Fruit fly (Drosophila melanogaster) ovary, adult (tissue): ENCODE data around the gene cyr.

ENCODE experiments used
- CG17801 ChIP-seq: fragments of 200-800 bp; optimal IDR thresholded peaks from 2 replicates; lab custom pipeline; 2019; ENCODE audit warnings: missing biosample characterization, mild to moderate bottlenecking, missing genetic modification characterization, moderate library complexity; ENCODE audit not compliant: partially characterized antibody

The cyr gene

dm6 chrX:8135420-8135874, at the start of gene cyr, which contains the start of gene CG2120:
Gene cyr (minus strand): TSS chrX:8135713.
Gene CG2120 (plus strand): TSS chrX:8135824.
- no peak for TF ChIP-seq CG17801 (GFP tag; lab: Kevin White, UChicago)

dm6 chrX:8179858-8180257, 44.3 kb upstream of the cyr start:
- TF ChIP-seq CG17801 (GFP tag; lab: Kevin White, UChicago), result no peak

- no peak for TF ChIP-seq CG17801 (GFP tag; lab: Kevin White, UChicago)
Observed at dm6 chrX:8178989-8179388, 43.5 kb upstream of the cyr start.

dm6 chrX:8178165-8178955, 42.8 kb upstream of the cyr start, which contains the start of gene sdt:
Gene sdt (plus strand): TSS chrX:8178549.
- TF ChIP-seq CG17801 (GFP tag; lab: Kevin White, UChicago), result no peak

dm6 chrX:8177742-8178141, 42.2 kb upstream of the cyr start:
- TF ChIP-seq CG17801 (GFP tag; lab: Kevin White, UChicago), result no peak

dm6 chrX:8177030-8177349, 41.5 kb upstream of the cyr start, which contains the start of gene slpr:
Gene slpr (minus strand): TSS chrX:8177185.
- TF ChIP-seq CG17801 (GFP tag; lab: Kevin White, UChicago), result no peak

- TF ChIP-seq CG17801 (GFP tag; lab: Kevin White, UChicago), result peak; percentile 18
Observed at dm6 chrX:8176291-8177029, 40.9 kb upstream of the cyr start.

- TF ChIP-seq CG17801 (GFP tag; lab: Kevin White, UChicago), result no peak
Observed at dm6 chrX:8170166-8170565, 34.7 kb upstream of the cyr start, which contains the start of gene CG2278. Gene CG2278 (minus strand): TSS chrX:8170266.

dm6 chrX:8165608-8166007, 30.1 kb upstream of the cyr start, which contains the start of gene Or7a:
Gene Or7a (minus strand): TSS chrX:8165708.
- no peak for TF ChIP-seq CG17801 (GFP tag; lab: Kevin White, UChicago)

dm6 chrX:8163452-8163851, 27.9 kb upstream of the cyr start:
- no peak for TF ChIP-seq CG17801 (GFP tag; lab: Kevin White, UChicago)

dm6 chrX:8162692-8163091, 27.2 kb upstream of the cyr start, which contains the start of gene CG10761:
Gene CG10761 (minus strand): TSS chrX:8162792.
- TF ChIP-seq CG17801 (GFP tag; lab: Kevin White, UChicago), result no peak

- TF ChIP-seq CG17801 (GFP tag; lab: Kevin White, UChicago), result no peak
Observed at dm6 chrX:8159754-8160153, 24.2 kb upstream of the cyr start, which contains the start of gene CG15337. Gene CG15337 (plus strand): TSS chrX:8160054.

dm6 chrX:8158942-8159472, 23.5 kb upstream of the cyr start:
- no peak for TF ChIP-seq CG17801 (GFP tag; lab: Kevin White, UChicago)

- peak; percentile 72 for TF ChIP-seq CG17801 (GFP tag; lab: Kevin White, UChicago)
Observed at dm6 chrX:8157294-8157693, 21.8 kb upstream of the cyr start, which contains the start of the genes Traf6 and GIIIspla2. Gene Traf6 (minus strand): TSS chrX:8157386. Gene GIIIspla2 (plus strand): TSS chrX:8157628.

- TF ChIP-seq CG17801 (GFP tag; lab: Kevin White, UChicago), result no peak
Observed at dm6 chrX:8152718-8153117, 17.2 kb upstream of the cyr start, which contains the start of gene CG18262. Gene CG18262 (plus strand): TSS chrX:8152948.
